Fruit fly (Drosophila melanogaster) whole organism, wandering third instar larva: Measurements from ENCODE around the gene Rad17.

ENCODE experiments used
- CG32264 ChIP-seq: fragments of 200-800 bp; sonication (Bioruptor generic); optimal IDR thresholded peaks from 2 replicates; lab custom pipeline; 2016; ENCODE audit warnings: missing biosample characterization, missing genetic modification characterization
- CG9705 ChIP-seq: fragments of 200-800 bp; sonication (Bioruptor generic); optimal IDR thresholded peaks from 2 replicates; lab custom pipeline; 2018; ENCODE audit warnings: missing biosample characterization, mild to moderate bottlenecking, missing genetic modification characterization
- Dfd ChIP-seq: fragments of >200 bp; optimal IDR thresholded peaks from 2 replicates; lab custom pipeline; 2017; ENCODE audit warnings: missing biosample characterization, missing genetic modification characterization
- Dif ChIP-seq: fragments of 200-275, 200-300 bp; sonication (Bioruptor generic); optimal IDR thresholded peaks from 2 replicates; lab custom pipeline; 2018; ENCODE audit warnings: missing biosample characterization, missing genetic modification characterization; ENCODE audit not compliant: partially characterized antibody
- GATAd ChIP-seq: sonication (Bioruptor generic); optimal IDR thresholded peaks from 2 replicates; lab custom pipeline; 2016; ENCODE audit warnings: missing biosample characterization, missing genetic modification characterization
- Hnf4 ChIP-seq: fragments of 200-800 bp; sonication (Bioruptor generic); optimal IDR thresholded peaks from 2 replicates; lab custom pipeline; 2016; ENCODE audit warnings: missing biosample characterization, mild to moderate bottlenecking, missing genetic modification characterization
- Hr78 ChIP-seq: fragments of >200 bp; optimal IDR thresholded peaks from 2 replicates; lab custom pipeline; 2017; ENCODE audit warnings: missing biosample characterization, missing genetic modification characterization
- Hr83 ChIP-seq: fragments of 200-300 bp; sonication (Bioruptor generic); optimal IDR thresholded peaks from 2 replicates; lab custom pipeline; 2016; ENCODE audit warnings: missing biosample characterization, mild to moderate bottlenecking, missing genetic modification characterization, moderate library complexity; ENCODE audit not compliant: poor library complexity, severe bottlenecking
- Jra ChIP-seq: sonication (Bioruptor generic); optimal IDR thresholded peaks from 2 replicates; lab custom pipeline; 2016; ENCODE audit warnings: missing biosample characterization, missing genetic modification characterization
- Mio ChIP-seq: sonication (Bioruptor generic); optimal IDR thresholded peaks from 2 replicates; lab custom pipeline; 2016; ENCODE audit warnings: missing biosample characterization, missing genetic modification characterization
- Myc ChIP-seq: fragments of >200 bp; optimal IDR thresholded peaks from 2 replicates; lab custom pipeline; 2017
- N ChIP-seq: fragments of >200 bp; optimal IDR thresholded peaks from 2 replicates; lab custom pipeline; 2018; ENCODE audit warnings: missing biosample characterization, missing external identifiers, missing genetic modification characterization
- OdsH ChIP-seq: fragments of 200-800 bp; sonication (Bioruptor generic); optimal IDR thresholded peaks from 2 replicates; lab custom pipeline; 2016; ENCODE audit warnings: missing biosample characterization, mild to moderate bottlenecking, missing genetic modification characterization
- Rel ChIP-seq, 2 experiments: fragments of 200-800 bp; sonication (Bioruptor generic) in 1 of 2; optimal IDR thresholded peaks; 2 replicates in 1 of 2; 3 replicates in 1 of 2; lab custom pipeline; 2016 to 2019; ENCODE audit warnings: mild to moderate bottlenecking in 2 of 2, missing biosample characterization in 2 of 2, missing genetic modification characterization in 2 of 2, moderate library complexity in 1 of 2
- Sp1 ChIP-seq: fragments of 200-800 bp; sonication (Bioruptor generic); optimal IDR thresholded peaks from 3 replicates; lab custom pipeline; 2019; ENCODE audit warnings: missing biosample characterization, mild to moderate bottlenecking, missing genetic modification characterization, moderate library complexity
- Vsx2 ChIP-seq: fragments of 200-300, 225-300 bp; sonication (Bioruptor generic); optimal IDR thresholded peaks from 2 replicates; lab custom pipeline; 2018; ENCODE audit warnings: missing biosample characterization, missing genetic modification characterization; ENCODE audit not compliant: partially characterized antibody
- br ChIP-seq: fragments of 200-800 bp; sonication (Bioruptor generic); optimal IDR thresholded peaks from 2 replicates; lab custom pipeline; 2016; ENCODE audit warnings: missing biosample characterization, missing genetic modification characterization
- brk ChIP-seq: fragments of 200-800 bp; sonication (Bioruptor generic); optimal IDR thresholded peaks from 2 replicates; lab custom pipeline; 2016; ENCODE audit warnings: missing biosample characterization, mild to moderate bottlenecking, missing genetic modification characterization
- dmrt93B ChIP-seq: fragments of 200-800 bp; sonication (Bioruptor generic); optimal IDR thresholded peaks from 2 replicates; lab custom pipeline; 2018; ENCODE audit warnings: missing biosample characterization, mild to moderate bottlenecking, missing genetic modification characterization
- dsf ChIP-seq: sonication (Bioruptor generic); optimal IDR thresholded peaks from 2 replicates; lab custom pipeline; 2016; ENCODE audit warnings: missing biosample characterization, missing genetic modification characterization, borderline replicate concordance
- ey ChIP-seq: fragments of 200-800 bp; sonication (Bioruptor generic); optimal IDR thresholded peaks from 2 replicates; lab custom pipeline; 2016; ENCODE audit warnings: missing biosample characterization, missing genetic modification characterization
- foxo ChIP-seq, 2 experiments: fragments of 200-800 bp; sonication (Bioruptor generic); optimal IDR thresholded peaks; 2 replicates in 1 of 2; 3 replicates in 1 of 2; lab custom pipeline; 2016 to 2017; ENCODE audit warnings: missing biosample characterization in 2 of 2, missing genetic modification characterization in 2 of 2
- fru ChIP-seq: fragments of 200-800 bp; sonication (Bioruptor generic); optimal IDR thresholded peaks from 3 replicates; lab custom pipeline; 2016; ENCODE audit warnings: missing biosample characterization, mild to moderate bottlenecking, missing genetic modification characterization
- h ChIP-seq: fragments of 200-800 bp; sonication (Bioruptor generic); optimal IDR thresholded peaks from 3 replicates; lab custom pipeline; 2016; ENCODE audit warnings: missing biosample characterization, mild to moderate bottlenecking, missing genetic modification characterization
- jim ChIP-seq: fragments of 175-275, 200-325 bp; sonication (Bioruptor generic); optimal IDR thresholded peaks from 2 replicates; lab custom pipeline; 2016; ENCODE audit warnings: missing biosample characterization, mild to moderate bottlenecking, missing genetic modification characterization
- lola ChIP-seq: fragments of >200 bp; optimal IDR thresholded peaks from 2 replicates; lab custom pipeline; 2017; ENCODE audit warnings: missing biosample characterization, missing genetic modification characterization
- pan ChIP-seq: fragments of >200 bp; optimal IDR thresholded peaks from 2 replicates; lab custom pipeline; 2017
- psq ChIP-seq: fragments of 200-800 bp; sonication (Bioruptor generic); optimal IDR thresholded peaks from 3 replicates; lab custom pipeline; 2017; ENCODE audit warnings: missing biosample characterization, mild to moderate bottlenecking, missing genetic modification characterization, moderate library complexity
- rgr ChIP-seq: fragments of 200-800 bp; sonication (Bioruptor generic); optimal IDR thresholded peaks from 3 replicates; lab custom pipeline; 2016; ENCODE audit warnings: missing biosample characterization, mild to moderate bottlenecking, missing genetic modification characterization
- sage ChIP-seq: fragments of 200-800 bp; sonication (Bioruptor generic); optimal IDR thresholded peaks from 2 replicates; lab custom pipeline; 2016; ENCODE audit warnings: missing biosample characterization, mild to moderate bottlenecking, missing genetic modification characterization
- sv ChIP-seq: fragments of 200-800 bp; sonication (Bioruptor generic); optimal IDR thresholded peaks from 3 replicates; lab custom pipeline; 2016; ENCODE audit warnings: missing biosample characterization, missing genetic modification characterization
- tai ChIP-seq: sonication (Bioruptor generic); optimal IDR thresholded peaks from 2 replicates; lab custom pipeline; 2016; ENCODE audit warnings: missing biosample characterization, missing genetic modification characterization
- usp ChIP-seq: fragments of >200 bp; optimal IDR thresholded peaks from 2 replicates; lab custom pipeline; 2017; ENCODE audit warnings: missing biosample characterization, missing genetic modification characterization
- woc ChIP-seq: sonication (Bioruptor generic); optimal IDR thresholded peaks from 2 replicates; lab custom pipeline; 2016; ENCODE audit warnings: missing biosample characterization, mild to moderate bottlenecking, missing genetic modification characterization

The Rad17 gene

DNA sequence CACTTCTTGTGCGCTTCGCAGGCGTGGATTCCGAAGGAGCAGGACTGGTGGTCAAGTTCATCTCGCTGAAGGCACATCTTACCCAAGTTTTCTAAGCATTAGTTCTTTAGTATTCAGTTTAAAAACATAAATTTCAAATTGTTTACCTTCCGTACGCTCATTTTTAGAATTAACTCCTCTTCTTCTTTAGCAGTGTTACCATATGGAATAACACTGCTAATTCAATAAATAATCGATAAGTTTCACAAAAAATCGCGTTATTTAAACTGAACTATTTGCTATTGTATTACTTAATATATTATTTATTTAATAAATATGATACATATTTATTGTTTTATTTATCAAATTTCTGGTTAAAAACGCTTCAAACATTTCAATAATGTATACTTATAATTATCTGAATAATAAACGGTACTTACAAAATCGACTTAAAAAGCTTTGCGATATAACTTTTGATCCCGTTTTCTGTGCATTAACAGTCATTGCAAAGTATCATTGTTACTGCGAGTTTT lies at the start of gene Rad17, which contains the start of gene BigH1:
Rad17 (minus strand) TSS at position 209 of the 512 bp plus-strand sequence.
BigH1 (plus strand) TSS at position 462 of the 512 bp plus-strand sequence.
- TF ChIP-seq usp (no peak), h (GFP tag; lab: Kevin White, UChicago) (no peak), Myc (lab: Kevin White, UChicago) (no peak), Hr78 (GFP tag; lab: Kevin White, UChicago) (no peak), N (GFP tag; lab: Kevin White, UChicago) (no peak), br (GFP tag; lab: Kevin White, UChicago) (no peak), dmrt93B (GFP tag; lab: Kevin White, UChicago) (no peak), Sp1 (GFP tag; lab: Kevin White, UChicago) (no peak), Vsx2 (GFP tag; lab: Kevin White, UChicago) (no peak), Dfd (no peak)

DNA sequence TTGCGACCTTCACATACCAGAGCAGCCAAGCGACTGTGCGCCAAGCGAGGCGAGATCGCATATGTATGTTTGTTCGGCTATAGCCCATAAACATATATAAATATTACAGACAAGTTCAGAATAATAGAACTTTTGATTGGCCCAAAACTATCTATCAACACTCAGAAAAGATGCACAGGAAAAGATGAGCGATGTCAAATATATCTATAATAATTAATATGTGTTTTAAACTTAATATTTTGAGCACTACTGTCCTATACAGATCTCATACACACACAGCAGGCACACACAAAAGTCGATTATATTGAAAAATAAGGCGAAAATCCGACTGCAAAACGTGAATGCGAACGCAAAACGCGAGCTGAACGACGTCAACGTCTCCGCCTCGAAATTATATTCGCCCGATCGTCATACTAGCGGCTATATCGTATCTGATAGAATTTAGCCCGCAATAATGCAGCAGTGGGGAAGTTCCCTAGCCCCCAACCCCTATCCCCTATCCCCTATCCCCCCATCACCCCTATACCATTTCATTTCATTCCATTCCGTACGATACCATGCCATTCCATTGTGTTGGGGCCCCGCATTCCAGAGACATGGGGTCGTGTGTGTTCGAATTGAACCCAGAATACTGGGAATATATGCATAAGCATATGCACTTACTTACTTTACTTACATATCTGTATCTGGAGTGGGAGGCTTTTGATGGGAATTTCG lies 48.6 kb upstream of the Rad17 start:
- TF ChIP-seq Vsx2 (GFP tag; lab: Kevin White, UChicago) (no peak), dsf (GFP tag; lab: Kevin White, UChicago) (no peak), sv (GFP tag; lab: Kevin White, UChicago) (no peak), foxo (GFP tag; optimal IDR thresholded peaks at IDR 0.05; lab: Kevin White, UChicago) (no peak), CG9705 (GFP tag; lab: Kevin White, UChicago) (no peak), Hr83 (GFP tag; lab: Kevin White, UChicago) (no peak), GATAd (GFP tag; lab: Kevin White, UChicago) (no peak), h (GFP tag; lab: Kevin White, UChicago) (peak; percentile 41), OdsH (peak; percentile 11), fru (GFP tag; lab: Kevin White, UChicago) (no peak), dmrt93B (GFP tag; lab: Kevin White, UChicago) (no peak), Dfd (no peak), Rel (GFP tag; optimal IDR thresholded peaks at IDR 0.05; lab: Kevin White, UChicago) (no peak), Rel (tag; optimal IDR thresholded peaks at IDR 0.05; lab: Kevin White, UChicago) (peak; percentile 27), jim (GFP tag; lab: Kevin White, UChicago) (no peak), sage (peak; percentile 44), br (GFP tag; lab: Kevin White, UChicago) (no peak), pan (lab: Kevin White, UChicago) (no peak), rgr (GFP tag; lab: Kevin White, UChicago) (peak; percentile 23), ey (peak; percentile 5)

DNA sequence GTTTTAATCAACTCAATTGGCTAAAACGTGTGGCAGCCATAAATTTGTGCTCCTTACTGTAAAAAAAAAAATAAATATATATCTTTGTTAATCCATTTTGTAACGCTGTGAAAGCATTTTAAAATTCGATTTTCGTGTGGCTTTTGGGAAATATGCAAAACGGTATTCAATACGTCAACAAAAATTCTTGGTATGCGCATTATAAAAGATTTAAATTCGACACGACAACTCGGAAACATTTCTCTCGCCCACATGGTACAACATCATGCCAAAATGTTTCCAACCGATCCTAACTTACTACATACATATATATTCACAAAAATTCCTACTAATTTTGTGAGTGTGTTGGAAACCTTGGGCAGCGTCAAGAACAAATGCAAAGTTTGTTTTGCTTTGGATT lies 47.7 kb upstream of the Rad17 start:
- TF ChIP-seq Jra (no peak), GATAd (GFP tag; lab: Kevin White, UChicago) (no peak), woc (GFP tag; lab: Kevin White, UChicago) (no peak), tai (GFP tag; lab: Kevin White, UChicago) (no peak), Dif (GFP tag; lab: Kevin White, UChicago) (no peak), ey (no peak), N (GFP tag; lab: Kevin White, UChicago) (no peak), lola (GFP tag; lab: Kevin White, UChicago) (no peak), psq (GFP tag; lab: Kevin White, UChicago) (no peak), dmrt93B (GFP tag; lab: Kevin White, UChicago) (no peak), CG32264 (GFP tag; lab: Kevin White, UChicago) (no peak), sage (no peak), OdsH (no peak), Sp1 (GFP tag; lab: Kevin White, UChicago) (no peak), h (GFP tag; lab: Kevin White, UChicago) (no peak), Hr83 (GFP tag; lab: Kevin White, UChicago) (no peak)

DNA sequence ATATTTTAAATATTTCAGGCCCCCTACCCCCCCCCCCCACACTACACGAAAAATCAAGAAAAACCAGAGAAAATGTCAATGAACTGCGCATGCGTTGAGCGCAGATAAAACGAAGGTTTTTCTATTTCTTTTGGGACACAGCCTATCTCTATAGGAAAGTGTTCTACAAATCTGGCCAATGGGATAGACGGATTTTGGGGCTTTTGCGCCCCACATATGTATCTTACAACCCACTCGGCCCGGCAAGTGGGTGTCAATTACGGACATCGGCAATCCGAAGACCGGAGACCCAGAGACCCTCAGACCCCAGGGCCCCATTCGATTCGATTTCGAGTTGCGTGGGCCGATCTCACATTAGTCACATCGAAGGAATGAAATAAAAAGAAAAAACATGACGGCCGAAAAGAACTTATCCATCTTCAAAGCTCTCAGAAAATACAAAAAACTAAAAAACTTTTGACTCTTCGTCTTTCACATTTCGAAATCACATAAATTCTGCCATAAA lies 46.5 kb upstream of the Rad17 start:
- TF ChIP-seq h (GFP tag; lab: Kevin White, UChicago) (no peak), Vsx2 (GFP tag; lab: Kevin White, UChicago) (no peak), sage (no peak), Hr78 (GFP tag; lab: Kevin White, UChicago) (no peak), Mio (GFP tag; lab: Kevin White, UChicago) (no peak), brk (GFP tag; lab: Kevin White, UChicago) (no peak), Dfd (no peak), psq (GFP tag; lab: Kevin White, UChicago) (no peak), ey (no peak), dsf (GFP tag; lab: Kevin White, UChicago) (no peak), Sp1 (GFP tag; lab: Kevin White, UChicago) (no peak), fru (GFP tag; lab: Kevin White, UChicago) (no peak), Hnf4 (GFP tag; lab: Kevin White, UChicago) (no peak), lola (GFP tag; lab: Kevin White, UChicago) (no peak)
